Worm (Caenorhabditis elegans) whole organism, midembryonic: ENCODE measurements around the gene F49C12.7.

ENCODE experiments used
- T22C8.4 ChIP-seq: fragments of 200-800 bp; sonication (Bioruptor generic); IDR thresholded peaks from 2 replicates; pipeline ENCODE4 v1.3.6; 2022; ENCODE audit warnings: missing genetic modification characterization, missing compliant biosample characterization
- cog-1 ChIP-seq: sonication (generic microtip); optimal IDR thresholded peaks from 2 replicates; lab custom pipeline; 2016; ENCODE audit warnings: missing genetic modification characterization, missing compliant biosample characterization
- flt-1 ChIP-seq: fragments of 200-800 bp; sonication (Bioruptor generic); IDR thresholded peaks from 2 replicates; pipeline ENCODE4 v1.3.6; 2022; ENCODE audit warnings: missing genetic modification characterization, missing compliant biosample characterization
- med-1 ChIP-seq: sonication (generic microtip); optimal IDR thresholded peaks from 2 replicates; lab custom pipeline; 2017; ENCODE audit warnings: missing genetic modification characterization, mild to moderate bottlenecking, missing compliant biosample characterization, antibody characterized with exemption, missing genetic modification reagents; ENCODE audit not compliant: insufficient read depth
- ref-1 ChIP-seq: fragments of 200-800 bp; sonication (Bioruptor generic); conservative IDR thresholded peaks from 2 replicates; pipeline ENCODE4 v1.3.6; 2022; ENCODE audit warnings: missing genetic modification reagents, missing genetic modification characterization, missing compliant biosample characterization
- tab-1 ChIP-seq: fragments of 200-800 bp; sonication (Bioruptor generic); IDR thresholded peaks from 2 replicates; pipeline ENCODE4 v1.3.6; 2022; ENCODE audit warnings: missing genetic modification characterization, missing compliant biosample characterization
- ztf-23 ChIP-seq: fragments of 200-800 bp; sonication (Bioruptor generic); IDR thresholded peaks from 2 replicates; pipeline ENCODE4 v1.3.6; 2022; ENCODE audit warnings: missing genetic modification reagents, missing genetic modification characterization, missing compliant biosample characterization
- ztf-29 ChIP-seq: fragments of 200-800 bp; sonication (Bioruptor generic); IDR thresholded peaks from 2 replicates; pipeline ENCODE4 v1.3.6; 2022; ENCODE audit warnings: missing genetic modification reagents, missing genetic modification characterization, missing compliant biosample characterization

DNA sequence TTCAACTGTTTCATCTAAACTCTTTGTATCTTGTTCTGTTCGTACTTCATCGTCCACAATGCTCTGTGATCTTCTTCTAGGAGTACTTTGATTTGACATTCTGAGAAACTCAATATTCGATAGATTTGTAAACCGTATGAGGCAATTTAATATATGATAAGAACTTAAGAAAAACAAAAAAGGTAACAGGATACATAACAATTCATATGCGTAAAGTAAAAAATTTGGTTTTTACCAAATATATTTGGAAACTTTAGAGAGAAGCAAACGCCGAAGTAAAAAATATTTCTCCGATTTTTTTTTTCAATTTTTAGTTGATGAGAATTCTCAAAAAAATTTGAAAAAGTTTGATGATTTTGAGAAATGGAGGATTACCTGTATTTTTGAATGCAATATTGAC, 46.3 kb downstream of the F49C12.7 start, which contains the start of gene Y11D7A.19:
- no peak for TF ChIP-seq T22C8.4 (GFP tag; lab: Robert Waterston, UW)
- no peak for TF ChIP-seq ztf-23 (GFP tag; lab: Robert Waterston, UW)
- no peak for TF ChIP-seq cog-1 (tag; lab: Kevin White, UChicago)
- TF ChIP-seq tab-1 (GFP tag; lab: Robert Waterston, UW) = no peak
- no peak for TF ChIP-seq med-1
- no peak for TF ChIP-seq flt-1 (GFP tag; lab: Robert Waterston, UW)
- no peak for TF ChIP-seq ref-1
- no peak for TF ChIP-seq ztf-29 (GFP tag; lab: Robert Waterston, UW)
